Fruit fly (Drosophila melanogaster) whole organism, prepupa: ENCODE measurements around the gene CG31516.

Experiments
- CG10631 ChIP-seq: fragments of 200-800 bp; sonication (Bioruptor generic); optimal IDR thresholded peaks from 2 replicates; lab custom pipeline; 2016; ENCODE audit warnings: missing biosample characterization, missing genetic modification characterization
- CG10669 ChIP-seq: fragments of 200-800 bp; sonication (Bioruptor generic); optimal IDR thresholded peaks from 3 replicates; lab custom pipeline; 2018; ENCODE audit warnings: missing biosample characterization, mild to moderate bottlenecking, missing genetic modification characterization, moderate library complexity
- CG11762 ChIP-seq: fragments of 200-800 bp; sonication (Bioruptor generic); optimal IDR thresholded peaks from 3 replicates; lab custom pipeline; 2016; ENCODE audit warnings: missing biosample characterization, missing genetic modification characterization; ENCODE audit not compliant: insufficient read depth
- CG11902 ChIP-seq: fragments of 200-800 bp; sonication (Bioruptor generic); optimal IDR thresholded peaks from 3 replicates; lab custom pipeline; 2016; ENCODE audit warnings: missing biosample characterization, missing genetic modification characterization
- CG1621 ChIP-seq: fragments of 200-800 bp; sonication (Bioruptor generic); optimal IDR thresholded peaks from 3 replicates; lab custom pipeline; 2018; ENCODE audit warnings: missing biosample characterization, mild to moderate bottlenecking, missing genetic modification characterization
- CG3032 ChIP-seq: fragments of 200-800 bp; optimal IDR thresholded peaks from 2 replicates; lab custom pipeline; 2019; ENCODE audit warnings: missing biosample characterization, mild to moderate bottlenecking, missing genetic modification characterization, moderate library complexity
- CG31627 ChIP-seq: fragments of 200-800 bp; sonication (Bioruptor generic); optimal IDR thresholded peaks from 3 replicates; lab custom pipeline; 2016; ENCODE audit warnings: missing biosample characterization, missing genetic modification characterization
- CG32006 ChIP-seq: fragments of 200-800 bp; sonication (Bioruptor generic); optimal IDR thresholded peaks from 3 replicates; lab custom pipeline; 2017; ENCODE audit warnings: missing biosample characterization, mild to moderate bottlenecking, missing genetic modification characterization
- CG34406 ChIP-seq: fragments of 200-800 bp; sonication (Bioruptor generic); optimal IDR thresholded peaks from 3 replicates; lab custom pipeline; 2016; ENCODE audit warnings: missing biosample characterization, missing genetic modification characterization
- CG3919 ChIP-seq: fragments of 200-800 bp; sonication (Bioruptor generic); optimal IDR thresholded peaks from 3 replicates; lab custom pipeline; 2016; ENCODE audit warnings: missing biosample characterization, missing genetic modification characterization
- CG4318 ChIP-seq: fragments of 200-800 bp; sonication (Bioruptor generic); optimal IDR thresholded peaks from 3 replicates; lab custom pipeline; 2017; ENCODE audit warnings: missing biosample characterization, mild to moderate bottlenecking, missing genetic modification characterization
- CG6163 ChIP-seq: fragments of 200-800 bp; sonication (Bioruptor generic); IDR thresholded peaks from 3 replicates; pipeline ENCODE4 v1.3.6; 2022; ENCODE audit warnings: missing biosample characterization, missing genetic modification characterization
- CG6276 ChIP-seq: fragments of 200-800 bp; sonication (Bioruptor generic); optimal IDR thresholded peaks from 2 replicates; lab custom pipeline; 2017; ENCODE audit warnings: missing biosample characterization, mild to moderate bottlenecking, missing genetic modification characterization
- CG6808 ChIP-seq: fragments of 200-800 bp; sonication (Bioruptor generic); optimal IDR thresholded peaks from 3 replicates; lab custom pipeline; 2017; ENCODE audit warnings: missing biosample characterization, missing genetic modification characterization, mild to moderate bottlenecking, moderate library complexity, missing genetic modification reagents
- CG8119 ChIP-seq: fragments of 200-800 bp; sonication (Bioruptor generic); IDR thresholded peaks from 3 replicates; pipeline ENCODE4 v1.3.6; 2022; ENCODE audit warnings: missing biosample characterization, missing genetic modification characterization
- CG8632 ChIP-seq: fragments of 200-800 bp; sonication (Bioruptor generic); optimal IDR thresholded peaks from 3 replicates; lab custom pipeline; 2016; ENCODE audit warnings: missing biosample characterization, missing genetic modification characterization
- CG9139 ChIP-seq: fragments of 200-800 bp; sonication (Bioruptor generic); optimal IDR thresholded peaks from 3 replicates; lab custom pipeline; 2017; ENCODE audit warnings: missing biosample characterization, mild to moderate bottlenecking, missing genetic modification characterization
- Eip75B ChIP-seq: fragments of 200-800 bp; sonication (Bioruptor generic); optimal IDR thresholded peaks from 3 replicates; lab custom pipeline; 2016; ENCODE audit warnings: missing biosample characterization, missing genetic modification characterization
- Ets21C ChIP-seq: fragments of 200-800 bp; sonication (Bioruptor generic); optimal IDR thresholded peaks from 3 replicates; lab custom pipeline; 2016; ENCODE audit warnings: missing biosample characterization, missing genetic modification characterization
- Ets96B ChIP-seq: fragments of 200-800 bp; optimal IDR thresholded peaks from 2 replicates; lab custom pipeline; 2019; ENCODE audit warnings: missing biosample characterization, mild to moderate bottlenecking, missing genetic modification characterization, moderate library complexity
- Gug ChIP-seq: fragments of 200-800 bp; sonication (Bioruptor generic); IDR thresholded peaks from 2 replicates; pipeline ENCODE4 v1.3.6; 2022; ENCODE audit warnings: missing biosample characterization, missing genetic modification characterization
- Hr38 ChIP-seq: sonication (Bioruptor generic); optimal IDR thresholded peaks from 2 replicates; lab custom pipeline; 2016; ENCODE audit warnings: missing biosample characterization, missing genetic modification characterization
- Hr39 ChIP-seq: fragments of 200-800 bp; sonication (Bioruptor generic); optimal IDR thresholded peaks from 2 replicates; lab custom pipeline; 2016; ENCODE audit warnings: missing biosample characterization, missing genetic modification characterization
- Hr4 ChIP-seq: fragments of 200-800 bp; sonication (Bioruptor generic); optimal IDR thresholded peaks from 3 replicates; lab custom pipeline; 2016; ENCODE audit warnings: missing biosample characterization, missing genetic modification characterization
- Sox14 ChIP-seq: fragments of 200-800 bp; sonication (Bioruptor generic); optimal IDR thresholded peaks from 3 replicates; lab custom pipeline; 2016; ENCODE audit warnings: missing biosample characterization, missing genetic modification characterization
- Sox15 ChIP-seq: fragments of 200-800 bp; sonication (Bioruptor generic); optimal IDR thresholded peaks from 3 replicates; lab custom pipeline; 2016; ENCODE audit warnings: missing biosample characterization, missing genetic modification characterization
- acj6 ChIP-seq: fragments of 200-800 bp; sonication (Bioruptor generic); optimal IDR thresholded peaks from 3 replicates; lab custom pipeline; 2016; ENCODE audit warnings: missing biosample characterization, missing genetic modification characterization
- cyc ChIP-seq: fragments of 200-800 bp; sonication (Bioruptor generic); optimal IDR thresholded peaks from 3 replicates; lab custom pipeline; 2016; ENCODE audit warnings: missing biosample characterization, missing genetic modification characterization
- dac ChIP-seq: fragments of 200-800 bp; sonication (Bioruptor generic); optimal IDR thresholded peaks from 2 replicates; lab custom pipeline; 2017; ENCODE audit warnings: missing biosample characterization, mild to moderate bottlenecking, missing genetic modification characterization
- dsx ChIP-seq: fragments of 200-800 bp; optimal IDR thresholded peaks from 3 replicates; lab custom pipeline; 2019; ENCODE audit warnings: missing biosample characterization, mild to moderate bottlenecking, missing genetic modification characterization, moderate library complexity; ENCODE audit not compliant: poor library complexity, severe bottlenecking
- eg ChIP-seq: fragments of 200-800 bp; sonication (Bioruptor generic); IDR thresholded peaks from 3 replicates; pipeline ENCODE4 v1.3.6; 2022; ENCODE audit warnings: missing biosample characterization, missing genetic modification characterization
- esn ChIP-seq: fragments of 200-800 bp; sonication (Bioruptor generic); optimal IDR thresholded peaks from 2 replicates; lab custom pipeline; 2016; ENCODE audit warnings: missing biosample characterization, mild to moderate bottlenecking, missing genetic modification characterization, moderate library complexity
- fd59A ChIP-seq: fragments of 200-800 bp; sonication (Bioruptor generic); optimal IDR thresholded peaks from 2 replicates; lab custom pipeline; 2017; ENCODE audit warnings: missing biosample characterization, mild to moderate bottlenecking, missing genetic modification characterization, missing genetic modification reagents
- fkh ChIP-seq: fragments of 200-800 bp; sonication (Bioruptor generic); optimal IDR thresholded peaks from 3 replicates; lab custom pipeline; 2017; ENCODE audit warnings: missing biosample characterization, mild to moderate bottlenecking, missing genetic modification characterization, moderate library complexity
- lz ChIP-seq: fragments of 200-800 bp; sonication (Bioruptor generic); optimal IDR thresholded peaks from 3 replicates; lab custom pipeline; 2016; ENCODE audit warnings: missing biosample characterization, missing genetic modification characterization
- pdm3 ChIP-seq: fragments of 200-800 bp; sonication (Bioruptor generic); optimal IDR thresholded peaks from 3 replicates; lab custom pipeline; 2016; ENCODE audit warnings: missing biosample characterization, missing genetic modification characterization
- svp ChIP-seq: fragments of 200-800 bp; sonication (Bioruptor generic); peaks from one replicate; lab custom pipeline; 2016; ENCODE audit warnings: missing biosample characterization, missing genetic modification characterization
- topi ChIP-seq: fragments of 200-800 bp; sonication (Bioruptor generic); optimal IDR thresholded peaks from 3 replicates; lab custom pipeline; 2016; ENCODE audit warnings: missing biosample characterization, missing genetic modification characterization

Gene CG31516

DNA sequence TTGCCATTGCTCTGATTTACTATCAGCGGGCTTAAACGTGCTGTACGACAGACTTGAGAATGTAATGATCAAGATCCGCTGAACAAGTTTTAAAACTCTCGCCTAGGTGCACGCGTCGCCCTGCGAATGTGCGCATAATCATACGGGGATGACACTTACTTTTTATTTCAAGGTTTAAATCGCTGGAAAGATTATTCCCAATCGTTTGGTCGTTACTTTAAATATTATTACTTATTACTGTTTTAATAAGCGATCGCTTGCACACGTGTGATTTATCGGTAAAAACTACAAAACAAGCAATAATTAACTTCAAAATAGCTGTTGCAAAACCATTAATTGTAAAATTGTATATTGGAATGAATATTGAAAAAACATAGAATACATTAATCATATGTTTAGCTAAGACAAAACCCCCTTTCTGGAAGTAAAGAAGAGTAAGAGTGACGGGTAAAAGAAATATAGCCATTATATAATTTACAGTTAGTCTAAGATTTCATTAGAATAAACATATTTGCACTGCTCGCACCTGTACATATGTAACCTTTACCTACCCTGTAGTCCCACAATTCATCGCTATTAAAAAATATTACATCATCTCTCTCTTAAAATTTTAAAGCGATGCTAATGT lies 9.3 kb upstream of the CG31516 start, which contains the start of gene DhpD (continued):
- peak; percentile 86 for TF ChIP-seq CG6163 (GFP tag; lab: Robert Waterston, UW)
- TF ChIP-seq CG1621 (tag; lab: Kevin White, UChicago): peak; percentile 63
- peak; percentile 74 for TF ChIP-seq Ets21C (GFP tag; lab: Kevin White, UChicago)
- no peak for TF ChIP-seq CG6808
- no peak for TF ChIP-seq Hr38 (GFP tag; lab: Kevin White, UChicago)
- TF ChIP-seq Hr39 (GFP tag; lab: Kevin White, UChicago): peak; percentile 85
- TF ChIP-seq CG34406 (GFP tag; lab: Kevin White, UChicago): peak; percentile 80
- TF ChIP-seq Gug (GFP tag; lab: Robert Waterston, UW): peak; percentile 64
- TF ChIP-seq topi (GFP tag; lab: Kevin White, UChicago): peak; percentile 85
- peak; percentile 86 for TF ChIP-seq pdm3 (GFP tag; lab: Kevin White, UChicago)
- TF ChIP-seq dsx (GFP tag; lab: Kevin White, UChicago): peak; percentile 64
- TF ChIP-seq Hr4 (GFP tag; lab: Kevin White, UChicago): peak; percentile 82
- peak; percentile 85 for TF ChIP-seq CG10631
- TF ChIP-seq CG9139: no peak
- peak; percentile 58 for TF ChIP-seq fd59A (GFP tag; lab: Kevin White, UChicago)
- TF ChIP-seq CG10669 (GFP tag; lab: Kevin White, UChicago): peak; percentile 83
- TF ChIP-seq CG32006 (GFP tag; lab: Kevin White, UChicago): peak; percentile 74
- TF ChIP-seq eg (GFP tag; lab: Robert Waterston, UW): peak; percentile 84
- peak; percentile 63 for TF ChIP-seq Sox15 (GFP tag; lab: Kevin White, UChicago)
- peak; percentile 86 for TF ChIP-seq lz
- TF ChIP-seq CG11762: peak; percentile 58
- TF ChIP-seq dac (GFP tag; lab: Kevin White, UChicago): peak; percentile 57
- TF ChIP-seq CG4318 (GFP tag; lab: Kevin White, UChicago): no peak
- peak; percentile 77 for TF ChIP-seq Ets96B
- peak; percentile 76 for TF ChIP-seq CG8632 (GFP tag; lab: Kevin White, UChicago)
- TF ChIP-seq fkh: no peak
- TF ChIP-seq CG8119 (GFP tag; lab: Robert Waterston, UW): peak; percentile 59
- peak; percentile 83 for TF ChIP-seq Eip75B (GFP tag; lab: Kevin White, UChicago)
- TF ChIP-seq acj6 (GFP tag; lab: Kevin White, UChicago): peak; percentile 84
- TF ChIP-seq svp (GFP tag; lab: Kevin White, UChicago): peak; percentile 91
- TF ChIP-seq CG11902 (GFP tag; lab: Kevin White, UChicago): peak; percentile 56

dm6 chr3R:4228426-4228825 lies 8.5 kb upstream of the CG31516 start:
- no peak for TF ChIP-seq CG3919 (GFP tag; lab: Kevin White, UChicago)
- peak; percentile 84 for TF ChIP-seq svp (GFP tag; lab: Kevin White, UChicago)

- TF ChIP-seq CG3032 (peak; percentile 44), CG3919 (GFP tag; lab: Kevin White, UChicago) (no peak), CG6276 (GFP tag; lab: Kevin White, UChicago) (no peak), CG1621 (tag; lab: Kevin White, UChicago) (no peak), Sox14 (GFP tag; lab: Kevin White, UChicago) (peak; percentile 48), CG6163 (GFP tag; lab: Robert Waterston, UW) (peak; percentile 27; the same call in 1 of the 3 replicates), CG31627 (GFP tag; lab: Kevin White, UChicago) (peak; percentile 26), topi (GFP tag; lab: Kevin White, UChicago) (no peak), fd59A (GFP tag; lab: Kevin White, UChicago) (no peak), esn (peak; percentile 32), cyc (GFP tag; lab: Kevin White, UChicago) (peak; percentile 20)
Observed at dm6 chr3R:4220780-4221179, 850 bp upstream of the CG31516 start.
